Worm (Caenorhabditis elegans) whole organism, L1 larva: Measurements from ENCODE around the gene pptr-1.

ENCODE experiments used
- C16A3.4 ChIP-seq: fragments of 150-350 bp; optimal IDR thresholded peaks from 2 replicates; lab custom pipeline; 2014; ENCODE audit warnings: missing biosample characterization, missing genetic modification characterization
- alr-1 ChIP-seq: fragments of 200-800 bp; sonication (Bioruptor generic); optimal IDR thresholded peaks from 2 replicates; lab custom pipeline; 2018; ENCODE audit warnings: borderline replicate concordance, mild to moderate bottlenecking, missing genetic modification characterization, missing compliant biosample characterization
- elt-3 ChIP-seq, 6 experiments: fragments of 150-350 bp in 1 of 6; sonication (generic microtip); optimal IDR thresholded peaks; 2 replicates each; lab custom pipeline; 2017 to 2018; ENCODE audit warnings: missing biosample characterization in 6 of 6, missing genetic modification characterization in 6 of 6, inconsistent platforms in 1 of 6
- nhr-20 ChIP-seq: sonication (generic microtip); optimal IDR thresholded peaks from 2 replicates; lab custom pipeline; 2016; ENCODE audit warnings: mild to moderate bottlenecking, missing genetic modification characterization, missing compliant biosample characterization
- pax-3 ChIP-seq: fragments of 200-800 bp; sonication (Bioruptor generic); optimal IDR thresholded peaks from 2 replicates; lab custom pipeline; 2018; ENCODE audit warnings: mild to moderate bottlenecking, missing genetic modification characterization, moderate library complexity, missing compliant biosample characterization
- pqm-1 ChIP-seq: sonication (generic microtip); optimal IDR thresholded peaks from 3 replicates; lab custom pipeline; 2017; ENCODE audit warnings: missing biosample characterization, missing genetic modification characterization
- sptf-1 ChIP-seq: fragments of 150-350 bp; optimal IDR thresholded peaks from 2 replicates; lab custom pipeline; 2014; ENCODE audit warnings: missing biosample characterization, missing genetic modification characterization
- unc-30 ChIP-seq: sonication (generic microtip); optimal IDR thresholded peaks from 2 replicates; lab custom pipeline; 2017; ENCODE audit warnings: missing biosample characterization, missing genetic modification characterization
- unc-62 ChIP-seq: fragments of 150-350 bp; optimal IDR thresholded peaks from 2 replicates; lab custom pipeline; 2014; ENCODE audit warnings: missing biosample characterization, missing genetic modification reagents, missing genetic modification characterization

DNA sequence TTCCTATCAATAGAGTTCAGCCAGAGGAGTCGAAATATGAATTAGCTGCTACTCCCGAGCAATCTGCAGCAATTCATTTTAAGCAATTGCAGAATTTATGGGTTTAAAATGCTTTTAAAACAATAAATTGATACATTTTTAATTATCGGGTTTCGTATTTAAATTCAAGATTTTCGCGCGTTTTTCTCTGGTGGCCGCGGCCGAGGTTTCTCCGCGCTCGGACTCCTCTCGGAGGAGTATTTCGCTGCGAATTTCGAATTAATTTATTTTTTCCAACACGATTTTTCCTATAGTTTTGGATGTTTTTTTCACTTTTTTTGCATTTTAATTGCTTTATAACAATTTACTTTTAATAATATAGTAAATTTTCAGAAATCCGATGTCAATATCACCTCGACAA is 44.2 kb downstream of the pptr-1 start, which contains the start of gene F13A7.14:
- TF ChIP-seq elt-3 (tag; optimal IDR thresholded peaks at IDR 0.05; lab: Kevin White, UChicago): peak in 2 of 6 experiments; percentile 29 to 87
- TF ChIP-seq C16A3.4 (tag; lab: Kevin White, UChicago): peak; percentile 76
- peak; percentile 94 for TF ChIP-seq pax-3 (tag; lab: Kevin White, UChicago)
- TF ChIP-seq sptf-1 (tag; lab: Kevin White, UChicago): no peak
- TF ChIP-seq alr-1 (tag; lab: Kevin White, UChicago): no peak
- TF ChIP-seq pqm-1: no peak
- TF ChIP-seq unc-62 (GFP tag; lab: Kevin White, UChicago): no peak
- TF ChIP-seq nhr-20: peak; percentile 92
- TF ChIP-seq unc-30: no peak
